Worm (Caenorhabditis elegans): ENCODE data around the gene ZK287.9.
A peak's percentile ranks its signal among the peaks of the same experiment; 100 is the strongest.

The ZK287.9 gene

ce11 chrV:9729462-9730162 is 50.5 kb downstream of the ZK287.9 start, which contains the start of the genes aagr-3 and drap-1 (continued):
- peak; percentile 3 for TF ChIP-seq efl-1 (GFP tag; optimal IDR thresholded peaks at IDR 0.05)

All from whole organism, young adult.